Fruit fly (Drosophila melanogaster) whole organism, prepupa: ENCODE measurements around the gene eIF2Bepsilon.

Experiments used
- Blimp-1 ChIP-seq: fragments of 200-800 bp; sonication (Bioruptor generic); optimal IDR thresholded peaks from 3 replicates; lab custom pipeline; 2017; ENCODE audit warnings: missing biosample characterization, missing genetic modification characterization, mild to moderate bottlenecking, moderate library complexity, missing genetic modification reagents
- CG10669 ChIP-seq: fragments of 200-800 bp; sonication (Bioruptor generic); optimal IDR thresholded peaks from 3 replicates; lab custom pipeline; 2018; ENCODE audit warnings: missing biosample characterization, mild to moderate bottlenecking, missing genetic modification characterization, moderate library complexity
- CG11294 ChIP-seq: fragments of 200-800 bp; sonication (Bioruptor generic); IDR thresholded peaks from 2 replicates; pipeline ENCODE4 v1.3.6; 2022; ENCODE audit warnings: missing biosample characterization, missing genetic modification characterization
- CG11762 ChIP-seq: fragments of 200-800 bp; sonication (Bioruptor generic); optimal IDR thresholded peaks from 3 replicates; lab custom pipeline; 2016; ENCODE audit warnings: missing biosample characterization, missing genetic modification characterization; ENCODE audit not compliant: insufficient read depth
- CG11902 ChIP-seq: fragments of 200-800 bp; sonication (Bioruptor generic); optimal IDR thresholded peaks from 3 replicates; lab custom pipeline; 2016; ENCODE audit warnings: missing biosample characterization, missing genetic modification characterization
- CG15336 ChIP-seq: fragments of 200-800 bp; sonication (Bioruptor generic); IDR thresholded peaks from 2 replicates; pipeline ENCODE4 v1.3.6; 2022; ENCODE audit warnings: missing biosample characterization, missing genetic modification characterization
- CG16779 ChIP-seq: fragments of 200-800 bp; sonication (Bioruptor generic); optimal IDR thresholded peaks from 3 replicates; lab custom pipeline; 2017; ENCODE audit warnings: missing biosample characterization, mild to moderate bottlenecking, missing genetic modification characterization
- CG3032 ChIP-seq: fragments of 200-800 bp; optimal IDR thresholded peaks from 2 replicates; lab custom pipeline; 2019; ENCODE audit warnings: missing biosample characterization, mild to moderate bottlenecking, missing genetic modification characterization, moderate library complexity
- CG31627 ChIP-seq: fragments of 200-800 bp; sonication (Bioruptor generic); optimal IDR thresholded peaks from 3 replicates; lab custom pipeline; 2016; ENCODE audit warnings: missing biosample characterization, missing genetic modification characterization
- CG32006 ChIP-seq: fragments of 200-800 bp; sonication (Bioruptor generic); optimal IDR thresholded peaks from 3 replicates; lab custom pipeline; 2017; ENCODE audit warnings: missing biosample characterization, mild to moderate bottlenecking, missing genetic modification characterization
- CG34406 ChIP-seq: fragments of 200-800 bp; sonication (Bioruptor generic); optimal IDR thresholded peaks from 3 replicates; lab custom pipeline; 2016; ENCODE audit warnings: missing biosample characterization, missing genetic modification characterization
- CG3919 ChIP-seq: fragments of 200-800 bp; sonication (Bioruptor generic); optimal IDR thresholded peaks from 3 replicates; lab custom pipeline; 2016; ENCODE audit warnings: missing biosample characterization, missing genetic modification characterization
- CG4318 ChIP-seq: fragments of 200-800 bp; sonication (Bioruptor generic); optimal IDR thresholded peaks from 3 replicates; lab custom pipeline; 2017; ENCODE audit warnings: missing biosample characterization, mild to moderate bottlenecking, missing genetic modification characterization
- CG6163 ChIP-seq: fragments of 200-800 bp; sonication (Bioruptor generic); IDR thresholded peaks from 3 replicates; pipeline ENCODE4 v1.3.6; 2022; ENCODE audit warnings: missing biosample characterization, missing genetic modification characterization
- CG6276 ChIP-seq: fragments of 200-800 bp; sonication (Bioruptor generic); optimal IDR thresholded peaks from 2 replicates; lab custom pipeline; 2017; ENCODE audit warnings: missing biosample characterization, mild to moderate bottlenecking, missing genetic modification characterization
- CG6854 ChIP-seq: fragments of 200-800 bp; sonication (Bioruptor generic); optimal IDR thresholded peaks from 2 replicates; lab custom pipeline; 2017; ENCODE audit warnings: missing biosample characterization, mild to moderate bottlenecking, missing genetic modification characterization
- CG7368 ChIP-seq: fragments of 200-800 bp; sonication (Bioruptor generic); optimal IDR thresholded peaks from 3 replicates; lab custom pipeline; 2016; ENCODE audit warnings: missing biosample characterization, missing genetic modification characterization
- CG8119 ChIP-seq: fragments of 200-800 bp; sonication (Bioruptor generic); IDR thresholded peaks from 3 replicates; pipeline ENCODE4 v1.3.6; 2022; ENCODE audit warnings: missing biosample characterization, missing genetic modification characterization
- CG8632 ChIP-seq: fragments of 200-800 bp; sonication (Bioruptor generic); optimal IDR thresholded peaks from 3 replicates; lab custom pipeline; 2016; ENCODE audit warnings: missing biosample characterization, missing genetic modification characterization
- Eip75B ChIP-seq: fragments of 200-800 bp; sonication (Bioruptor generic); optimal IDR thresholded peaks from 3 replicates; lab custom pipeline; 2016; ENCODE audit warnings: missing biosample characterization, missing genetic modification characterization
- Eip78C ChIP-seq: fragments of 200-800 bp; sonication (Bioruptor generic); peaks from one replicate; lab custom pipeline; 2016; ENCODE audit warnings: missing biosample characterization, missing genetic modification characterization
- Eip93F ChIP-seq: fragments of 200-800 bp; sonication (Bioruptor generic); optimal IDR thresholded peaks from 2 replicates; lab custom pipeline; 2016; ENCODE audit warnings: missing biosample characterization, mild to moderate bottlenecking, missing genetic modification characterization
- Ets21C ChIP-seq: fragments of 200-800 bp; sonication (Bioruptor generic); optimal IDR thresholded peaks from 3 replicates; lab custom pipeline; 2016; ENCODE audit warnings: missing biosample characterization, missing genetic modification characterization
- Ets96B ChIP-seq: fragments of 200-800 bp; optimal IDR thresholded peaks from 2 replicates; lab custom pipeline; 2019; ENCODE audit warnings: missing biosample characterization, mild to moderate bottlenecking, missing genetic modification characterization, moderate library complexity
- Hr38 ChIP-seq: sonication (Bioruptor generic); optimal IDR thresholded peaks from 2 replicates; lab custom pipeline; 2016; ENCODE audit warnings: missing biosample characterization, missing genetic modification characterization
- Hr4 ChIP-seq: fragments of 200-800 bp; sonication (Bioruptor generic); optimal IDR thresholded peaks from 3 replicates; lab custom pipeline; 2016; ENCODE audit warnings: missing biosample characterization, missing genetic modification characterization
- Lpt ChIP-seq: fragments of 200-800 bp; sonication (Bioruptor generic); optimal IDR thresholded peaks from 3 replicates; lab custom pipeline; 2016; ENCODE audit warnings: missing biosample characterization, missing genetic modification characterization
- Met ChIP-seq: fragments of 200-800 bp; sonication (Bioruptor generic); optimal IDR thresholded peaks from 3 replicates; lab custom pipeline; 2016; ENCODE audit warnings: missing biosample characterization, missing genetic modification characterization
- OdsH ChIP-seq: fragments of 200-800 bp; sonication (Bioruptor generic); optimal IDR thresholded peaks from 3 replicates; lab custom pipeline; 2016; ENCODE audit warnings: missing biosample characterization, missing genetic modification characterization
- Smox ChIP-seq: fragments of 200-800 bp; sonication (Bioruptor generic); optimal IDR thresholded peaks from 3 replicates; lab custom pipeline; 2016; ENCODE audit warnings: missing biosample characterization, missing genetic modification characterization
- Sox102F ChIP-seq: fragments of 200-800 bp; sonication (Bioruptor generic); optimal IDR thresholded peaks from 2 replicates; lab custom pipeline; 2016; ENCODE audit warnings: missing biosample characterization, mild to moderate bottlenecking, missing genetic modification characterization
- Sox14 ChIP-seq: fragments of 200-800 bp; sonication (Bioruptor generic); optimal IDR thresholded peaks from 3 replicates; lab custom pipeline; 2016; ENCODE audit warnings: missing biosample characterization, missing genetic modification characterization
- Sox15 ChIP-seq: fragments of 200-800 bp; sonication (Bioruptor generic); optimal IDR thresholded peaks from 3 replicates; lab custom pipeline; 2016; ENCODE audit warnings: missing biosample characterization, missing genetic modification characterization
- achi ChIP-seq: fragments of 200-800 bp; sonication (Bioruptor generic); optimal IDR thresholded peaks from 3 replicates; lab custom pipeline; 2016; ENCODE audit warnings: missing biosample characterization, missing genetic modification characterization
- cyc ChIP-seq: fragments of 200-800 bp; sonication (Bioruptor generic); optimal IDR thresholded peaks from 3 replicates; lab custom pipeline; 2016; ENCODE audit warnings: missing biosample characterization, missing genetic modification characterization
- dac ChIP-seq: fragments of 200-800 bp; sonication (Bioruptor generic); optimal IDR thresholded peaks from 2 replicates; lab custom pipeline; 2017; ENCODE audit warnings: missing biosample characterization, mild to moderate bottlenecking, missing genetic modification characterization
- dsx ChIP-seq: fragments of 200-800 bp; optimal IDR thresholded peaks from 3 replicates; lab custom pipeline; 2019; ENCODE audit warnings: missing biosample characterization, mild to moderate bottlenecking, missing genetic modification characterization, moderate library complexity; ENCODE audit not compliant: poor library complexity, severe bottlenecking
- esn ChIP-seq: fragments of 200-800 bp; sonication (Bioruptor generic); optimal IDR thresholded peaks from 2 replicates; lab custom pipeline; 2016; ENCODE audit warnings: missing biosample characterization, mild to moderate bottlenecking, missing genetic modification characterization, moderate library complexity
- fkh ChIP-seq: fragments of 200-800 bp; sonication (Bioruptor generic); optimal IDR thresholded peaks from 3 replicates; lab custom pipeline; 2017; ENCODE audit warnings: missing biosample characterization, mild to moderate bottlenecking, missing genetic modification characterization, moderate library complexity
- lz ChIP-seq: fragments of 200-800 bp; sonication (Bioruptor generic); optimal IDR thresholded peaks from 3 replicates; lab custom pipeline; 2016; ENCODE audit warnings: missing biosample characterization, missing genetic modification characterization
- net ChIP-seq: fragments of 200-800 bp; sonication (Bioruptor generic); optimal IDR thresholded peaks from 3 replicates; lab custom pipeline; 2016; ENCODE audit warnings: missing biosample characterization, missing genetic modification characterization
- pdm3 ChIP-seq: fragments of 200-800 bp; sonication (Bioruptor generic); optimal IDR thresholded peaks from 3 replicates; lab custom pipeline; 2016; ENCODE audit warnings: missing biosample characterization, missing genetic modification characterization
- salr ChIP-seq, 2 experiments: fragments of 200-800 bp; sonication (Bioruptor generic); optimal IDR thresholded peaks; 3 replicates each; lab custom pipeline; 2016 to 2018; ENCODE audit warnings: missing biosample characterization in 2 of 2, missing genetic modification characterization in 2 of 2, mild to moderate bottlenecking in 1 of 2
- spab ChIP-seq: fragments of 200-800 bp; sonication (Bioruptor generic); optimal IDR thresholded peaks from 2 replicates; lab custom pipeline; 2017; ENCODE audit warnings: missing biosample characterization, mild to moderate bottlenecking, missing genetic modification characterization, missing genetic modification reagents
- ss ChIP-seq, 2 experiments: fragments of 200-800 bp; sonication (Bioruptor generic); optimal IDR thresholded peaks; 2 replicates in 1 of 2; 3 replicates in 1 of 2; lab custom pipeline; 2017 to 2018; ENCODE audit warnings: mild to moderate bottlenecking in 2 of 2, missing biosample characterization in 2 of 2, missing genetic modification characterization in 2 of 2, moderate library complexity in 1 of 2
- svp ChIP-seq: fragments of 200-800 bp; sonication (Bioruptor generic); peaks from one replicate; lab custom pipeline; 2016; ENCODE audit warnings: missing biosample characterization, missing genetic modification characterization
- topi ChIP-seq: fragments of 200-800 bp; sonication (Bioruptor generic); optimal IDR thresholded peaks from 3 replicates; lab custom pipeline; 2016; ENCODE audit warnings: missing biosample characterization, missing genetic modification characterization
- vri ChIP-seq: fragments of 200-800 bp; sonication (Bioruptor generic); optimal IDR thresholded peaks from 3 replicates; lab custom pipeline; 2016; ENCODE audit warnings: missing biosample characterization, mild to moderate bottlenecking, missing genetic modification characterization

Gene eIF2Bepsilon

DNA sequence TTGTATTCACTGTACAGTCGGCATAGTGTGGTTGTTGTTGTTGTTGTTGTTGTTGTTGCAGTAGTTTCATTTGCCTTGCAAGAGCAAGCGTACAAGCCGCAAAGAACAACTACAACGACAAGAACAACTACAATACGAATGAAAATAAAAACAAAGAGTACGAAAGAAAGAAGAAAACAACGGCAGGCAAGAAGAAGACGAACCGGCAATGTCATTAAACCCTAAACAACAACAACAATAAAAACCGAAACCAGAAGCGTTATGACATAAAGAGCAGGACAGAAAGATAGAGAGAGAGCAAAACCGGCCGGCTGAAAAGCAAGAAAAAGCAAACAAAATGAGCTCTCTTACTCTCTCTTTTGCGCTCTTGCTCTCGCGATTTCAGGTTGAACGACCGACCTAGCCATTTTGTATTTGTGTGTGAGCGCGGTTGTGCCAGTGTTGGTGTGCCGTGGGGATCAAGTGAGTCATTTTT lies 25.3 kb upstream of the eIF2Bepsilon start (continued):
- TF ChIP-seq CG4318 (GFP tag; lab: Kevin White, UChicago), result no peak
- TF ChIP-seq ss (GFP tag; optimal IDR thresholded peaks at IDR 0.05; lab: Kevin White, UChicago), result peak; percentile 58 to 77
- peak; percentile 59 for TF ChIP-seq svp
- no peak for TF ChIP-seq CG6854
- no peak for TF ChIP-seq topi
- no peak for TF ChIP-seq Sox102F (GFP tag; lab: Kevin White, UChicago)

- TF ChIP-seq CG3032 (tag; lab: Kevin White, UChicago) (peak; percentile 97), Sox14 (peak; percentile 99), CG6276 (GFP tag; lab: Kevin White, UChicago) (peak; percentile 98), ss (GFP tag; optimal IDR thresholded peaks at IDR 0.05; lab: Kevin White, UChicago) (peak; percentile 95 to 96), Ets21C (GFP tag; lab: Kevin White, UChicago) (peak; percentile 98), CG15336 (GFP tag; lab: Robert Waterston, UW) (peak; percentile 99), CG11294 (GFP tag; lab: Robert Waterston, UW) (peak; percentile 94), CG11902 (GFP tag; lab: Kevin White, UChicago) (peak; percentile 96), CG10669 (GFP tag; lab: Kevin White, UChicago) (peak; percentile 98), net (GFP tag; lab: Kevin White, UChicago) (peak; percentile 99), CG34406 (peak; percentile 97), Eip93F (GFP tag; lab: Kevin White, UChicago) (peak; percentile 96), Ets96B (tag; lab: Kevin White, UChicago) (peak; percentile 97), CG8119 (GFP tag; lab: Robert Waterston, UW) (peak; percentile 99), salr (GFP tag; optimal IDR thresholded peaks at IDR 0.05; lab: Kevin White, UChicago) (peak; percentile 95 to 97), fkh (GFP tag; lab: Kevin White, UChicago) (peak; percentile 18), CG3919 (GFP tag; lab: Kevin White, UChicago) (peak; percentile 99), CG11762 (GFP tag; lab: Kevin White, UChicago) (peak; percentile 98), CG6854 (peak; percentile 94), topi (peak; percentile 99), Smox (GFP tag; lab: Kevin White, UChicago) (peak; percentile 98), dac (peak; percentile 97), pdm3 (peak; percentile 99), CG7368 (GFP tag; lab: Kevin White, UChicago) (peak; percentile 98), CG31627 (GFP tag; lab: Kevin White, UChicago) (peak; percentile 98), CG6163 (GFP tag; lab: Robert Waterston, UW) (peak; percentile 99), achi (GFP tag; lab: Kevin White, UChicago) (peak; percentile 98), lz (GFP tag; lab: Kevin White, UChicago) (peak; percentile 99), Eip78C (peak; percentile 100), CG32006 (peak; percentile 99), Eip75B (GFP tag; lab: Kevin White, UChicago) (peak; percentile 99), Blimp-1 (GFP tag; lab: Kevin White, UChicago) (peak; percentile 94), Sox15 (GFP tag; lab: Kevin White, UChicago) (peak; percentile 96), Met (peak; percentile 99), spab (GFP tag; lab: Kevin White, UChicago) (peak; percentile 96), OdsH (GFP tag; lab: Kevin White, UChicago) (peak; percentile 98), cyc (peak; percentile 98), CG16779 (tag; lab: Kevin White, UChicago) (peak; percentile 96), Hr38 (GFP tag; lab: Kevin White, UChicago) (peak; percentile 79), CG8632 (GFP tag; lab: Kevin White, UChicago) (peak; percentile 97), esn (GFP tag; lab: Kevin White, UChicago) (peak; percentile 99), Lpt (GFP tag; lab: Kevin White, UChicago) (peak; percentile 97), vri (GFP tag; lab: Kevin White, UChicago) (no peak), dsx (GFP tag; lab: Kevin White, UChicago) (peak; percentile 96), Hr4 (peak; percentile 98)
Measured at dm6 chrX:1947178-1947872, 24.7 kb upstream of the eIF2Bepsilon start.
